Fruit fly (Drosophila melanogaster): ENCODE data around the gene CG13689.

The CG13689 gene

dm6 chr2L:602439-602879, at the start of gene CG13689 (continued):
- peak; percentile 41 for TF ChIP-seq CG4820 (GFP tag; optimal IDR thresholded peaks at IDR 0.05)
- TF ChIP-seq Drgx (GFP tag; IDR thresholded peaks at IDR 0.05): no peak
- TF ChIP-seq CG14710 (tag; optimal IDR thresholded peaks at IDR 0.05): peak; percentile 69
- TF ChIP-seq CG9876 (GFP tag; optimal IDR thresholded peaks at IDR 0.05): no peak
- TF ChIP-seq bigmax (GFP tag; optimal IDR thresholded peaks at IDR 0.05): no peak
- peak; percentile 41 for TF ChIP-seq nmo (GFP tag; optimal IDR thresholded peaks at IDR 0.05)
- TF ChIP-seq CG11247 (GFP tag; IDR thresholded peaks at IDR 0.05): peak; percentile 78
- TF ChIP-seq HmgD (GFP tag; optimal IDR thresholded peaks at IDR 0.05): no peak
- peak; percentile 78 for TF ChIP-seq Lhr (GFP tag; optimal IDR thresholded peaks at IDR 0.05)
- no peak for TF ChIP-seq abd-A (tag; optimal IDR thresholded peaks at IDR 0.05)
- TF ChIP-seq ems (GFP tag; optimal IDR thresholded peaks at IDR 0.05): peak; percentile 32
- peak; percentile 19; the same call in 1 of the 2 replicates for TF ChIP-seq CG4730 (GFP tag; IDR thresholded peaks at IDR 0.05)
- no peak for TF ChIP-seq CG2875 (GFP tag; optimal IDR thresholded peaks at IDR 0.05)
- no peak for TF ChIP-seq CG10431 (GFP tag; optimal IDR thresholded peaks at IDR 0.05)
- TF ChIP-seq tio (GFP tag; optimal IDR thresholded peaks at IDR 0.05): peak; percentile 50
- TF ChIP-seq CG11093 (GFP tag; IDR thresholded peaks at IDR 0.05): no peak
- TF ChIP-seq chinmo (GFP tag; IDR thresholded peaks at IDR 0.05; ENCODE audit: partially characterized antibody): no peak
- TF ChIP-seq luna (GFP tag; optimal IDR thresholded peaks at IDR 0.05): no peak
- no peak for TF ChIP-seq h (optimal IDR thresholded peaks at IDR 0.05)
- no peak for TF ChIP-seq D (optimal IDR thresholded peaks at IDR 0.05)
- TF ChIP-seq D (GFP tag; optimal IDR thresholded peaks at IDR 0.05): no peak
- TF ChIP-seq crp (GFP tag; optimal IDR thresholded peaks at IDR 0.05): peak in 1 of 2 experiments; percentile 53
- no peak for TF ChIP-seq CrebB (tag; optimal IDR thresholded peaks at IDR 0.05)
- peak; percentile 92 for TF ChIP-seq sens (GFP tag)
- TF ChIP-seq Antp (GFP tag; optimal IDR thresholded peaks at IDR 0.05): peak; percentile 22
- TF ChIP-seq fd64A (GFP tag; optimal IDR thresholded peaks at IDR 0.05): no peak
- no peak for TF ChIP-seq cato (GFP tag; optimal IDR thresholded peaks at IDR 0.05; ENCODE audit: borderline replicate concordance)
- peak; percentile 55 for TF ChIP-seq onecut (GFP tag; IDR thresholded peaks at IDR 0.05)
- no peak for TF ChIP-seq inv (GFP tag; IDR thresholded peaks at IDR 0.05; ENCODE audit: partially characterized antibody)
- peak; percentile 49 for TF ChIP-seq Xrp1 (GFP tag; IDR thresholded peaks at IDR 0.05)
- no peak for TF ChIP-seq CG17612 (GFP tag; IDR thresholded peaks at IDR 0.05)
- TF ChIP-seq shn (GFP tag; optimal IDR thresholded peaks at IDR 0.05): no peak
- TF ChIP-seq Sox100B (GFP tag; optimal IDR thresholded peaks at IDR 0.05): no peak
- no peak for TF ChIP-seq CG34224 (GFP tag; IDR thresholded peaks at IDR 0.05; ENCODE audit: partially characterized antibody)
- peak; percentile 48 for TF ChIP-seq ssp (GFP tag; IDR thresholded peaks at IDR 0.05)
- no peak for TF ChIP-seq CG7357 (GFP tag; IDR thresholded peaks at IDR 0.05)
- TF ChIP-seq CG17359 (tag; optimal IDR thresholded peaks at IDR 0.05): peak; percentile 56
- TF ChIP-seq CG10959 (GFP tag; IDR thresholded peaks at IDR 0.05): no peak
- peak; percentile 27 for TF ChIP-seq pnt (GFP tag; optimal IDR thresholded peaks at IDR 0.05)
- TF ChIP-seq Ada2b (GFP tag; IDR thresholded peaks at IDR 0.05): no peak
- no peak for TF ChIP-seq Adf1 (GFP tag; IDR thresholded peaks at IDR 0.05)
- TF ChIP-seq CG8290 (GFP tag; optimal IDR thresholded peaks at IDR 0.05): peak; percentile 49
- TF ChIP-seq CG8290 (tag; optimal IDR thresholded peaks at IDR 0.05): no peak
- no peak for TF ChIP-seq B-H1 (GFP tag; IDR thresholded peaks at IDR 0.05)
- no peak for TF ChIP-seq CG8478 (optimal IDR thresholded peaks at IDR 0.05)
- peak; percentile 52 for TF ChIP-seq grau (tag; optimal IDR thresholded peaks at IDR 0.05)
- peak; percentile 12 for TF ChIP-seq CG12155 (GFP tag; optimal IDR thresholded peaks at IDR 0.05)
- TF ChIP-seq CG1792 (GFP tag; optimal IDR thresholded peaks at IDR 0.05): no peak
- TF ChIP-seq CG12659 (GFP tag; optimal IDR thresholded peaks at IDR 0.05): peak; percentile 53
- TF ChIP-seq prd (optimal IDR thresholded peaks at IDR 0.05): no peak
- TF ChIP-seq prd (GFP tag; IDR thresholded peaks at IDR 0.05): peak; percentile 61; the same call in 2 of the 3 replicates
- no peak for TF ChIP-seq CG12299 (tag; optimal IDR thresholded peaks at IDR 0.05)
- TF ChIP-seq usp (GFP tag; optimal IDR thresholded peaks at IDR 0.05): no peak
- peak; percentile 10 for TF ChIP-seq tap (tag; optimal IDR thresholded peaks at IDR 0.05)

Data from whole organism, embryonic.